Worm (Caenorhabditis elegans): ENCODE data around the gene nud-1.

- TF ChIP-seq him-1 (tag; optimal IDR thresholded peaks at IDR 0.05) (no peak), W03F9.2 (tag; optimal IDR thresholded peaks at IDR 0.05) (no peak), dao-5 (tag; optimal IDR thresholded peaks at IDR 0.05) (no peak)
Measured at ce11 chrIII:13348891-13349290, 7.6 kb downstream of the nud-1 start.
